Worm (Caenorhabditis elegans): Measurements from ENCODE around the gene srh-257.

- TF ChIP-seq ref-1 (GFP tag; conservative IDR thresholded peaks at IDR 0.05) (no peak), T22C8.4 (GFP tag; IDR thresholded peaks at IDR 0.05) (no peak), flt-1 (GFP tag; IDR thresholded peaks at IDR 0.05) (no peak), ztf-29 (GFP tag; IDR thresholded peaks at IDR 0.05) (no peak), med-1 (GFP tag; optimal IDR thresholded peaks at IDR 0.05; ENCODE audit: insufficient read depth) (no peak)
Measured at ce11 chrV:15434647-15435046, 27.6 kb downstream of the srh-257 start.
